Fruit fly (Drosophila melanogaster) whole organism, adult: Measurements from ENCODE around the gene LSm3.

Experiments
- CG11617 ChIP-seq: fragments of 200-800 bp; sonication (Bioruptor generic); optimal IDR thresholded peaks from 2 replicates; lab custom pipeline; 2017; ENCODE audit warnings: mild to moderate bottlenecking, missing biosample characterization, missing genetic modification reagents, missing genetic modification characterization
- CG12768 ChIP-seq: fragments of 200-800 bp; sonication (Bioruptor generic); optimal IDR thresholded peaks from 2 replicates; lab custom pipeline; 2017; ENCODE audit warnings: missing biosample characterization, missing genetic modification characterization, mild to moderate bottlenecking, moderate library complexity, missing genetic modification reagents
- CG14711 ChIP-seq: fragments of 200-800 bp; sonication (Bioruptor generic); optimal IDR thresholded peaks from 2 replicates; lab custom pipeline; 2018; ENCODE audit warnings: missing biosample characterization, mild to moderate bottlenecking, missing genetic modification characterization, moderate library complexity
- CG1620 ChIP-seq: fragments of 200-800 bp; sonication (Bioruptor generic); optimal IDR thresholded peaks from 2 replicates; lab custom pipeline; 2016; ENCODE audit warnings: missing biosample characterization, missing genetic modification characterization
- CG33017 ChIP-seq: fragments of 200-800 bp; sonication (Bioruptor generic); optimal IDR thresholded peaks from 2 replicates; lab custom pipeline; 2018; ENCODE audit warnings: missing biosample characterization, mild to moderate bottlenecking, missing genetic modification characterization, moderate library complexity
- CG5204 ChIP-seq: fragments of 200-800 bp; sonication (Bioruptor generic); optimal IDR thresholded peaks from 2 replicates; lab custom pipeline; 2016; ENCODE audit warnings: missing biosample characterization, missing genetic modification characterization
- CG7045 ChIP-seq: fragments of 200-800 bp; sonication (Bioruptor generic); optimal IDR thresholded peaks from 2 replicates; lab custom pipeline; 2017; ENCODE audit warnings: missing biosample characterization, mild to moderate bottlenecking, missing genetic modification characterization
- CG7101 ChIP-seq: fragments of 200-800 bp; sonication (Bioruptor generic); optimal IDR thresholded peaks from 2 replicates; lab custom pipeline; 2018; ENCODE audit warnings: missing biosample characterization, mild to moderate bottlenecking, missing genetic modification characterization, moderate library complexity
- Clk ChIP-seq: fragments of 200-800 bp; sonication (Bioruptor generic); optimal IDR thresholded peaks from 2 replicates; lab custom pipeline; 2017; ENCODE audit warnings: missing biosample characterization, missing genetic modification characterization
- Crg-1 ChIP-seq: fragments of 200-800 bp; sonication (Bioruptor generic); optimal IDR thresholded peaks from 2 replicates; lab custom pipeline; 2016; ENCODE audit warnings: missing biosample characterization, missing genetic modification characterization
- Hr96 ChIP-seq: fragments of 200-800 bp; sonication (Bioruptor generic); optimal IDR thresholded peaks from 2 replicates; lab custom pipeline; 2016; ENCODE audit warnings: missing biosample characterization, missing genetic modification characterization
- Mnt ChIP-seq: fragments of 200-800 bp; sonication (Bioruptor generic); optimal IDR thresholded peaks from 2 replicates; lab custom pipeline; 2016; ENCODE audit warnings: missing biosample characterization, mild to moderate bottlenecking, missing genetic modification characterization
- bab1 ChIP-seq: fragments of 200-800 bp; sonication (Bioruptor generic); optimal IDR thresholded peaks from 3 replicates; lab custom pipeline; 2019; ENCODE audit warnings: missing biosample characterization, mild to moderate bottlenecking, missing genetic modification characterization, moderate library complexity
- cic ChIP-seq: fragments of 200-800 bp; sonication (Bioruptor generic); optimal IDR thresholded peaks from 2 replicates; lab custom pipeline; 2017; ENCODE audit warnings: missing biosample characterization, mild to moderate bottlenecking, missing genetic modification characterization, moderate library complexity
- cnc ChIP-seq, 2 experiments: fragments of >200 bp; optimal IDR thresholded peaks; 2 replicates each; lab custom pipeline; 2017
- kay ChIP-seq: fragments of 200-800 bp; sonication (Bioruptor generic); peaks from one replicate; lab custom pipeline; 2016; ENCODE audit warnings: missing biosample characterization, missing genetic modification characterization, borderline replicate concordance
- ovo ChIP-seq: fragments of 200-800 bp; sonication (Bioruptor generic); optimal IDR thresholded peaks from 2 replicates; lab custom pipeline; 2016; ENCODE audit warnings: missing biosample characterization, missing genetic modification characterization
- pad ChIP-seq: fragments of 200-800 bp; sonication (Bioruptor generic); optimal IDR thresholded peaks from 3 replicates; lab custom pipeline; 2017; ENCODE audit warnings: missing biosample characterization, missing genetic modification characterization, mild to moderate bottlenecking, moderate library complexity, missing genetic modification reagents
- tj ChIP-seq: fragments of 200-800 bp; sonication (Bioruptor generic); optimal IDR thresholded peaks from 3 replicates; lab custom pipeline; 2017; ENCODE audit warnings: missing biosample characterization, mild to moderate bottlenecking, missing genetic modification characterization, moderate library complexity
- toe ChIP-seq: fragments of 200-800 bp; sonication (Bioruptor generic); optimal IDR thresholded peaks from 2 replicates; lab custom pipeline; 2016; ENCODE audit warnings: missing biosample characterization, missing genetic modification characterization

The LSm3 gene

DNA sequence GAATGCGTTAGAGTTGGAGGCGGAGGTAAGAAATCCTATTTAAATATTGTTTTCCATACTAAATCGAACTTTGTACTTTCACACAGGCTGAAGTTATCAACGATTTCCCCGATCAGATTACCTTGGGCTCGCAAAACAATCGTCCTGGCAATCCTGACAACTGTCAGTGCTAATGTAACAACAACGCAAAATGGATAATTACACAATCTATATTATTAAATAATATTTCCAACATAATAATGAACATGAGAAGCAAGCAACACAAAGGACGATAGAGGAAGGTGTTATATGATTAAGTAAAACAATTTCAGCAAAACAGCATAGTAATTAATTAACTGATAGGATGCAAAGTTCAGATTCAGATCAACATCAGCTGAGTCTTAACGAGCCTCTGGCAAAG, 1.5 kb upstream of the LSm3 start:
- TF ChIP-seq kay (GFP tag; lab: Kevin White, UChicago) (peak; percentile 91), ovo (GFP tag; lab: Kevin White, UChicago) (no peak)

DNA sequence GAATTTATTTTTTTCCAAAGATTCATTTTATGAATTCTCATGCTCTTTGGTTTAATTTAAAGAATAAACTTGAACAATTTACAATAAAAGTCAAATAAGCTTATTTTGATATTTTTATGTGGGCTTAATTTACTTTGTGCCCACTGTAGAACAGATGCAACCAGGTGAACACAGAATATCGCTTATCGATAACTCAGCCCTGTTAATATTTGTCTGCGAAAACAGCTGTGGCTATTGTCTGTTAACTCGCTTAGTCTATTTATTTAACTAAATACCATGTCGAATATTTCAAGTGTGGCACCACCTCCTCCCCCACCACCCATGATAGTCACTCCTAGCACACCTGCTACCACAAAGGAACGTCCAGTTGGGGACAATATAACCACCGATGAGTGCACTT, 602 bp upstream of the LSm3 start, which contains the start of gene CG33108:
CG33108 (plus strand) TSS at position 200 of the 400 bp plus-strand sequence.
- TF ChIP-seq CG7101 (tag; lab: Kevin White, UChicago) (peak; percentile 11), Hr96 (no peak), CG12768 (no peak), cnc (optimal IDR thresholded peaks at IDR 0.05; lab: Kevin White, UChicago) (no peak), ovo (GFP tag; lab: Kevin White, UChicago) (no peak), CG14711 (peak; percentile 32), Mnt (peak; percentile 11), Crg-1 (GFP tag; lab: Kevin White, UChicago) (no peak), bab1 (GFP tag; lab: Kevin White, UChicago) (peak; percentile 28)

DNA sequence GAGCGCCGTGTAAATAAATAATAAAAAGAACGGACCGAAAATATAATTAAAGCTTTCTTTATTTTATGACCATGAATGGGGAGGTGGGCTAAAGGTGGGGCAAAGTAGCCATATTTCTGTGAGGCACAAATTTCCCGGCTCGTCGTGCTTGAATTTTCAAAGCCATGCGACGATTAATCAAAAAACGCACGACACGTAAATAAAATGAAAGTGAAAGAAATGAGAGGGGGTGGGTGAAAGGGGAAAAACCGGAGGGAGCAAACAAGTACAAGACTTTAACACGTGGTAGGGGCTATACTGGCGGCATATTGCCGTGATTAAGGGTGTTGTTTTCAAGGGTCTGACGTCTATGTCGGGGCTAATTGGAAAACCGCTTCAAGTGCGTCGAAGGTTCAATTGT, 5.1 kb downstream of the LSm3 start:
- TF ChIP-seq bab1 (GFP tag; lab: Kevin White, UChicago) (no peak), ovo (GFP tag; lab: Kevin White, UChicago) (no peak), Mnt (no peak), CG14711 (no peak), CG11617 (no peak), Clk (GFP tag; lab: Kevin White, UChicago) (no peak), cic (GFP tag; lab: Kevin White, UChicago) (no peak), CG33017 (tag; lab: Kevin White, UChicago) (no peak), CG5204 (GFP tag; lab: Kevin White, UChicago) (no peak), toe (GFP tag; lab: Kevin White, UChicago) (no peak), CG7101 (tag; lab: Kevin White, UChicago) (no peak), CG1620 (GFP tag; lab: Kevin White, UChicago) (no peak), pad (GFP tag; lab: Kevin White, UChicago) (no peak), CG12768 (no peak), Crg-1 (GFP tag; lab: Kevin White, UChicago) (no peak), cnc (optimal IDR thresholded peaks at IDR 0.05; lab: Kevin White, UChicago) (no peak), CG7045 (GFP tag; lab: Kevin White, UChicago) (no peak), tj (no peak)

DNA sequence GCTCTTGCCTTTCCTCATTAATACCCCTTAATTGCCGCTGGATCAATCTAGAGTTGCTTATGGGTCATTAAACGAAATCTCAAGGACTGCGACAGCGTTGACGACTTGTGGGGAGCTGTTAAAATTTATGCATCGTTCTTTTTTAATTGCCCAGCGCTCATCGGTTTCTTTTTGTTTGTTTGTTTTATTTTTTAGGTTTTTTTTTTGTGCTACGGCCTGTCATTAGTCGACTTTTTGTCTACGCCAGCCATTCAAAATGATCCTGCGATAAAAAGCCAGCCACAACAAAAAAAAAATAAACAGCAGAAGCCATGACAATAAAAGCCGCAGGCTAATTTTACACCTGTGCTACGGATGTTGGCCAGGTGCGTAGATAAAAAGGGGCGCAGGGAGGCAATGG, 7.9 kb downstream of the LSm3 start:
- no peak for TF ChIP-seq CG12768
- no peak for TF ChIP-seq bab1 (GFP tag; lab: Kevin White, UChicago)
- TF ChIP-seq cnc (optimal IDR thresholded peaks at IDR 0.05; lab: Kevin White, UChicago) = no peak
- no peak for TF ChIP-seq CG1620 (GFP tag; lab: Kevin White, UChicago)
- no peak for TF ChIP-seq toe (GFP tag; lab: Kevin White, UChicago)
- TF ChIP-seq CG33017 (tag; lab: Kevin White, UChicago) = no peak
- no peak for TF ChIP-seq CG7101 (tag; lab: Kevin White, UChicago)

DNA sequence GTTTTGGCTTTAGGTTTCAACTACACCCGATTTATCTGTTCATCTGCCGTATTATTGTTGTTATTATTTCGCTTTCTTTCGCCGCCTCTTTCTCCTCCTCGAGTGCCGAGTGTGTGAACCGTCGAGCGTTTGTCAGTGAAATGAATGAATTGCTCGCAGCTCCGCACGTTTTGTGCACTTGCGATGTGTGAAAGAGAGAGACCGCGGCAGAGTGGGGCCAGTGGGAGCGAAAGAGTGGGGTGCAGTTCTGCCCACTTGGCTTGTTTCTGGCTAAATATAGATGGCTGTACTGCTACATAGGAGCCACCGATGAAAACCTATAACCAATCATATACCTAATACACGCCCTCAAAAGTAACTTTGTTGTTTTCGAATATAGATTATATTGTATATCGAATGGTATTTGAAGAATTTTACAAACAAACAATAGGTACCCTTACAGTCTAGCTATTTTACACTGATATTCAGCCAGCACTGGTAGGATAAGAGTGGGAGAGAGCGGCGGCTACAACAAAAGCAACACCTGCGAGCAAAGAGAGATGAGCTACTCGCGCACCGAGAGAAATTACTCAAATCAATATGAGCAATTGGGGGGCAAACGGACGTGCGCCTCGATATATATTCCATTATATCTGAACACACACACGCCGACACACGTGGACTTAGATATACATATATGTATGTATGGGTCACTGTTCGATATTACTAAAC, 10.5 kb downstream of the LSm3 start:
- TF ChIP-seq CG5204 (GFP tag; lab: Kevin White, UChicago) (peak; percentile 17), CG7045 (GFP tag; lab: Kevin White, UChicago) (peak; percentile 4), Crg-1 (GFP tag; lab: Kevin White, UChicago) (no peak), CG1620 (GFP tag; lab: Kevin White, UChicago) (no peak), CG7101 (tag; lab: Kevin White, UChicago) (peak; percentile 40), CG33017 (tag; lab: Kevin White, UChicago) (peak; percentile 45), cnc (optimal IDR thresholded peaks at IDR 0.05; lab: Kevin White, UChicago) (no peak), toe (GFP tag; lab: Kevin White, UChicago) (peak; percentile 48), pad (GFP tag; lab: Kevin White, UChicago) (peak; percentile 54), CG12768 (peak; percentile 19), tj (peak; percentile 42), bab1 (GFP tag; lab: Kevin White, UChicago) (peak; percentile 46), CG14711 (no peak), Hr96 (peak; percentile 17), cic (GFP tag; lab: Kevin White, UChicago) (peak; percentile 58), Mnt (peak; percentile 62), CG11617 (peak; percentile 35)

DNA sequence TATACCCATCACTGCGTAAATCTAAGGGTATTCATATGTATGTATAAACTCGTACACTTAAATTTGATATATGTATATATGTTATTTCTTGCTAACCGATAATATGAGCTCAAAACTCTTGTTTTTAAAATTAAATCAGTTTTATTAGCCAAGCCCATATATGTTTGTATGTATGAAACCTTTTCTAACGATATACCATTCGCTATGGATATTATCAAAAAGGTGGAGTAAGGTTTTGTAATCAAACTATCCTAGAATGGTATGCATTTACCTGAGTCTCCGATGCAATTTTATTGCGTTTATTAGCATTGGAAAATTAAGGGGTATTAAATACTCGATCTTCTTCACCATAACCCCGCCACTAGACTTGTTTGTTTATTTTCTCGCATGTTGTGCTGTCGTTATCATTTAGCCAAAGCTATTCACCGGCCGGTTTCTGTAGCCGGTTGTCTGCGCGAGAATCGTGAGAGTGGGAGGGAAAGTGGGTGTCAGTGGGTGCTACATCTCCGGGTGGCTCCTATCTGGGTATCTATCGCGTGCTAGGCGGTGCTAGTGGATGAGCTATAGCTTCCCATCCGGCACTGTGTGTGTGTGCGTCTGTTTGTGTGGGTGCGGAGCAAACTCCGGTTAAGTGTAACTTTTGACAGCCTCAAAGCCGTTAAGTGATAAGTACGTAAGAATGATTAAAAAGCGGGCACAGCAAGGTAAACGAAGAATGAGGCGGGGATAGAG, 11.9 kb downstream of the LSm3 start:
- peak; percentile 66 for TF ChIP-seq kay (GFP tag; lab: Kevin White, UChicago)
- TF ChIP-seq cic (GFP tag; lab: Kevin White, UChicago) = peak; percentile 41
- TF ChIP-seq Clk (GFP tag; lab: Kevin White, UChicago) = no peak
- TF ChIP-seq Mnt = peak; percentile 5
